Fruit fly (Drosophila melanogaster) whole organism, pupa: ENCODE data around the gene Rbf.

ENCODE experiments used
- CG10348 ChIP-seq: fragments of 200-800 bp; sonication (Bioruptor generic); IDR thresholded peaks from 2 replicates; pipeline ENCODE4 v1.3.6; 2022; ENCODE audit warnings: missing biosample characterization, missing genetic modification characterization
- CG12605 ChIP-seq: fragments of 200-800 bp; sonication (Bioruptor generic); IDR thresholded peaks from 2 replicates; pipeline ENCODE4 v1.3.6; 2022; ENCODE audit warnings: missing biosample characterization, missing genetic modification characterization
- CG13204 ChIP-seq: fragments of 200-800 bp; sonication (Bioruptor generic); optimal IDR thresholded peaks from 2 replicates; lab custom pipeline; 2018; ENCODE audit warnings: missing biosample characterization, mild to moderate bottlenecking, missing genetic modification characterization, moderate library complexity
- CG14655 ChIP-seq: fragments of 200-800 bp; sonication (Bioruptor generic); optimal IDR thresholded peaks from 3 replicates; lab custom pipeline; 2017; ENCODE audit warnings: mild to moderate bottlenecking, missing biosample characterization, missing genetic modification reagents, missing genetic modification characterization
- CG15710 ChIP-seq: fragments of 200-800 bp; sonication (Bioruptor generic); optimal IDR thresholded peaks from 2 replicates; lab custom pipeline; 2018; ENCODE audit warnings: missing biosample characterization, mild to moderate bottlenecking, missing genetic modification characterization, moderate library complexity
- CG17806 ChIP-seq: fragments of 200-800 bp; sonication (Bioruptor generic); optimal IDR thresholded peaks from 2 replicates; lab custom pipeline; 2018; ENCODE audit warnings: missing biosample characterization, mild to moderate bottlenecking, missing genetic modification characterization, moderate library complexity
- CG32121 ChIP-seq: fragments of 200-800 bp; sonication (Bioruptor generic); IDR thresholded peaks from 2 replicates; pipeline ENCODE4 v1.3.6; 2022; ENCODE audit warnings: missing biosample characterization, missing genetic modification characterization
- CG34367 ChIP-seq: fragments of 200-800 bp; sonication (Bioruptor generic); optimal IDR thresholded peaks from 2 replicates; lab custom pipeline; 2018; ENCODE audit warnings: missing biosample characterization, mild to moderate bottlenecking, missing genetic modification characterization
- CG4496 ChIP-seq: fragments of 200-800 bp; sonication (Bioruptor generic); IDR thresholded peaks from 3 replicates; pipeline ENCODE4 v1.3.6; 2022; ENCODE audit warnings: missing biosample characterization, missing genetic modification characterization
- CG8159 ChIP-seq: fragments of 200-800 bp; sonication (Bioruptor generic); optimal IDR thresholded peaks from 3 replicates; lab custom pipeline; 2018; ENCODE audit warnings: missing biosample characterization, mild to moderate bottlenecking, missing genetic modification characterization, moderate library complexity
- CG8301 ChIP-seq: fragments of 200-800 bp; sonication (Bioruptor generic); optimal IDR thresholded peaks from 2 replicates; lab custom pipeline; 2018; ENCODE audit warnings: missing biosample characterization, mild to moderate bottlenecking, missing genetic modification characterization
- CG9948 ChIP-seq: fragments of 200-800 bp; sonication (Bioruptor generic); optimal IDR thresholded peaks from 2 replicates; lab custom pipeline; 2018; ENCODE audit warnings: missing biosample characterization, mild to moderate bottlenecking, missing genetic modification characterization, moderate library complexity
- D1 ChIP-seq: fragments of 200-800 bp; sonication (Bioruptor generic); optimal IDR thresholded peaks from 2 replicates; lab custom pipeline; 2018; ENCODE audit warnings: missing biosample characterization, mild to moderate bottlenecking, missing genetic modification characterization, moderate library complexity
- EcR ChIP-seq: fragments of 200-800 bp; sonication (Bioruptor generic); optimal IDR thresholded peaks from 3 replicates; lab custom pipeline; 2019; ENCODE audit warnings: missing biosample characterization, missing genetic modification characterization, mild to moderate bottlenecking, moderate library complexity, missing genetic modification reagents
- Ets98B ChIP-seq: fragments of 200-800 bp; sonication (Bioruptor generic); IDR thresholded peaks from 2 replicates; pipeline ENCODE4 v1.3.6; 2022; ENCODE audit warnings: missing biosample characterization, missing genetic modification characterization
- Pif1A ChIP-seq: fragments of 200-800 bp; sonication (Bioruptor generic); optimal IDR thresholded peaks from 3 replicates; lab custom pipeline; 2016; ENCODE audit warnings: missing biosample characterization, missing genetic modification characterization
- Pif1B ChIP-seq: fragments of 200-800 bp; sonication (Bioruptor generic); optimal IDR thresholded peaks from 3 replicates; lab custom pipeline; 2016; ENCODE audit warnings: missing biosample characterization, missing genetic modification characterization
- Snoo ChIP-seq: fragments of 200-800 bp; sonication (Bioruptor generic); optimal IDR thresholded peaks from 3 replicates; lab custom pipeline; 2017; ENCODE audit warnings: missing biosample characterization, mild to moderate bottlenecking, missing genetic modification characterization, inconsistent platforms
- fd96Ca ChIP-seq: fragments of 200-800 bp; sonication (Bioruptor generic); IDR thresholded peaks from 3 replicates; pipeline ENCODE4 v1.3.6; 2022; ENCODE audit warnings: missing biosample characterization, missing genetic modification characterization
- gl ChIP-seq: fragments of 200-800 bp; sonication (Bioruptor generic); optimal IDR thresholded peaks from 2 replicates; lab custom pipeline; 2018; ENCODE audit warnings: missing biosample characterization, mild to moderate bottlenecking, missing genetic modification characterization
- rn ChIP-seq: fragments of 200-800 bp; sonication (Bioruptor generic); IDR thresholded peaks from 2 replicates; pipeline ENCODE4 v1.3.6; 2022; ENCODE audit warnings: missing biosample characterization, missing genetic modification characterization

Rbf gene

dm6 chrX:796397-796989 lies 4.8 kb downstream of the Rbf start:
- TF ChIP-seq CG10348 (GFP tag; lab: Robert Waterston, UW) (no peak), CG32121 (GFP tag; lab: Robert Waterston, UW) (0 out of 2 replicates have a peak, but pooled peaks have one; percentile 14), gl (tag; lab: Kevin White, UChicago) (no peak), CG8159 (tag; lab: Kevin White, UChicago) (no peak), CG15710 (tag; lab: Kevin White, UChicago) (no peak), CG4496 (GFP tag; lab: Robert Waterston, UW) (no peak), fd96Ca (0 out of 3 replicates have a peak, but pooled peaks have one; percentile 58), CG13204 (peak; percentile 6), CG9948 (no peak), Pif1B (no peak), CG17806 (tag; lab: Kevin White, UChicago) (no peak), rn (GFP tag; lab: Robert Waterston, UW) (no peak), Ets98B (GFP tag; lab: Robert Waterston, UW) (peak; percentile 33; the same call in 1 of the 2 replicates), CG14655 (GFP tag; lab: Kevin White, UChicago) (no peak), EcR (GFP tag; lab: Kevin White, UChicago) (peak; percentile 53), Pif1A (no peak), Snoo (tag; lab: Kevin White, UChicago) (peak; percentile 5)

- no peak for TF ChIP-seq rn (GFP tag; lab: Robert Waterston, UW)
- no peak for TF ChIP-seq CG15710 (tag; lab: Kevin White, UChicago)
- TF ChIP-seq Pif1A: no peak
- TF ChIP-seq EcR (GFP tag; lab: Kevin White, UChicago): no peak
- no peak for TF ChIP-seq gl (tag; lab: Kevin White, UChicago)
- no peak for TF ChIP-seq CG8301 (tag; lab: Kevin White, UChicago)
- TF ChIP-seq D1: no peak
- TF ChIP-seq Ets98B (GFP tag; lab: Robert Waterston, UW): no peak
- TF ChIP-seq CG34367: no peak
- TF ChIP-seq CG9948: no peak
- TF ChIP-seq Snoo (tag; lab: Kevin White, UChicago): no peak
- TF ChIP-seq fd96Ca: no peak
These were observed 8.4 kb downstream of the Rbf start, which contains the start of gene CG16989 for dm6 chrX:792923-793322. Gene CG16989 (plus strand): TSS chrX:793147.

DNA sequence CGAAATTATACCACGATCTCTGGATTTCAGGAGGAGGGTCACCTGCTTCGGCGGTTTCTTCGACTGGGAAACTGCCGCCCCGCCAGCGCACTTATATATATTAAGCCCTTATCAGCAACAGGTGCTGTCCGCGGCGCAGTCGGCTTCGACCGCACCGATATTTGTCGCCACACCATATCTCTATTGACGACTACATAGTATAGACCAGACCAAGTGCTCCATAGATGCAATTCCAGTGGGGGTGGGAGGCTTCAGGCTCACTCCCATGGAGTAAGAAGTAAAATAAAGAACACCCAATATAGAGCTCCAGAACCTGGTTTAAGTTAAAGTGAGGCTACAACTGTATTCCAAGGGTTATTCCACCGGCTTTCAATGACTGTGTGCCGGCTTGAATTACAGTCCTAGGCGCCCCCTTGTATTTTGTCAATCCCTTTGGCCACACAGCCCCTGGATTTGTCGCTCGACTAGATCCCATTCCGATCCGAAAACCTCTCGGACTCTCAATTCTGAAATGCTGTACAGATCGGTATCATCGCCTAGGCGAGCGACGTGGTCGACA lies 11.2 kb downstream of the Rbf start, which contains the start of gene CG13360:
Gene CG13360, minus strand, starts transcription at position 51 of the 559 bp plus-strand sequence.
- no peak for TF ChIP-seq CG12605 (GFP tag; lab: Robert Waterston, UW)
- no peak for TF ChIP-seq CG14655 (GFP tag; lab: Kevin White, UChicago)
- no peak for TF ChIP-seq CG15710 (tag; lab: Kevin White, UChicago)
- TF ChIP-seq Pif1A: no peak
- no peak for TF ChIP-seq rn (GFP tag; lab: Robert Waterston, UW)
- no peak for TF ChIP-seq EcR (GFP tag; lab: Kevin White, UChicago)
- TF ChIP-seq Pif1B: no peak
- TF ChIP-seq CG4496 (GFP tag; lab: Robert Waterston, UW): no peak
- no peak for TF ChIP-seq CG8301 (tag; lab: Kevin White, UChicago)
- no peak for TF ChIP-seq Ets98B (GFP tag; lab: Robert Waterston, UW)

dm6 chrX:784456-784855 lies 16.8 kb downstream of the Rbf start, which contains the start of gene tw:
Gene tw (plus strand): TSS chrX:784746.
- no peak for TF ChIP-seq CG15710 (tag; lab: Kevin White, UChicago)
- TF ChIP-seq CG8301 (tag; lab: Kevin White, UChicago): no peak
- no peak for TF ChIP-seq gl (tag; lab: Kevin White, UChicago)
- no peak for TF ChIP-seq CG14655 (GFP tag; lab: Kevin White, UChicago)
- no peak for TF ChIP-seq rn (GFP tag; lab: Robert Waterston, UW)
- no peak for TF ChIP-seq Pif1B
- TF ChIP-seq D1: no peak
- TF ChIP-seq CG17806 (tag; lab: Kevin White, UChicago): no peak
- no peak for TF ChIP-seq CG34367
- TF ChIP-seq fd96Ca: no peak
- TF ChIP-seq CG9948: no peak
- TF ChIP-seq CG12605 (GFP tag; lab: Robert Waterston, UW): no peak
- no peak for TF ChIP-seq CG4496 (GFP tag; lab: Robert Waterston, UW)
- TF ChIP-seq CG32121 (GFP tag; lab: Robert Waterston, UW): no peak
- no peak for TF ChIP-seq CG8159 (tag; lab: Kevin White, UChicago)
- TF ChIP-seq EcR (GFP tag; lab: Kevin White, UChicago): no peak
- no peak for TF ChIP-seq CG10348 (GFP tag; lab: Robert Waterston, UW)
- no peak for TF ChIP-seq Pif1A
- TF ChIP-seq Ets98B (GFP tag; lab: Robert Waterston, UW): no peak

- TF ChIP-seq CG10348 (GFP tag; lab: Robert Waterston, UW) (no peak), CG14655 (GFP tag; lab: Kevin White, UChicago) (no peak), CG32121 (GFP tag; lab: Robert Waterston, UW) (0 out of 2 replicates have a peak, but pooled peaks have one; percentile 16), Snoo (tag; lab: Kevin White, UChicago) (peak; percentile 32), D1 (no peak), CG17806 (tag; lab: Kevin White, UChicago) (peak; percentile 40), CG8159 (tag; lab: Kevin White, UChicago) (peak; percentile 60), EcR (GFP tag; lab: Kevin White, UChicago) (peak; percentile 52), CG34367 (peak; percentile 20), Ets98B (GFP tag; lab: Robert Waterston, UW) (0 out of 2 replicates have a peak, but pooled peaks have one; percentile 14), Pif1A (peak; percentile 35), CG9948 (peak; percentile 49), rn (GFP tag; lab: Robert Waterston, UW) (no peak), CG8301 (tag; lab: Kevin White, UChicago) (peak; percentile 55), gl (tag; lab: Kevin White, UChicago) (peak; percentile 1), CG13204 (peak; percentile 29), CG12605 (GFP tag; lab: Robert Waterston, UW) (no peak), Pif1B (peak; percentile 56), CG15710 (tag; lab: Kevin White, UChicago) (peak; percentile 59), CG4496 (GFP tag; lab: Robert Waterston, UW) (0 out of 3 replicates have a peak, but pooled peaks have one; percentile 11)
These were observed 21.9 kb downstream of the Rbf start for dm6 chrX:779344-779743.
